Worm (Caenorhabditis elegans): Measurements from ENCODE around the gene lev-9.

lev-9 gene

DNA sequence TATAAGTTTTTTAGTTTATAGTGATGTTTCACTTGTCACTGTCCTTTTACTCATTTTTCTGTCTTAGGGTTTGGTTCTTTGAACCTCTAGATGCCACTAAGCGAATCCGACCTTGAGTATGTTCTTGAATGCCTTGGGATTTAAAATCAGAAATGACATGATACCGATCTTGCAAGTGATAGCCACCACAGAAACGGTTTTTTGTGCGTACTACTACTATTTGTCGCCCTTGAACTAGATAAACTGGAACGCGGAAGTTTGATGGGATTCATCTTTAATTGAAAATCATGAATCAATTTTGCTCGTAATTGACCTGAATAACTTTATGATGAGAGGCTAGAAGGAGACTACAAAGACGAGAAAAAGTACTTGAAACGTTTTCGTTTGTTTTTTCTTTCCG, 27.3 kb upstream of the lev-9 start (continued):
- TF ChIP-seq lin-29 (GFP tag; IDR thresholded peaks at IDR 0.05): no peak
- TF ChIP-seq zag-1 (tag; optimal IDR thresholded peaks at IDR 0.05): no peak
- no peak for TF ChIP-seq daf-8 (GFP tag; IDR thresholded peaks at IDR 0.05)
- TF ChIP-seq snpc-4 (tag; optimal IDR thresholded peaks at IDR 0.05): no peak

DNA sequence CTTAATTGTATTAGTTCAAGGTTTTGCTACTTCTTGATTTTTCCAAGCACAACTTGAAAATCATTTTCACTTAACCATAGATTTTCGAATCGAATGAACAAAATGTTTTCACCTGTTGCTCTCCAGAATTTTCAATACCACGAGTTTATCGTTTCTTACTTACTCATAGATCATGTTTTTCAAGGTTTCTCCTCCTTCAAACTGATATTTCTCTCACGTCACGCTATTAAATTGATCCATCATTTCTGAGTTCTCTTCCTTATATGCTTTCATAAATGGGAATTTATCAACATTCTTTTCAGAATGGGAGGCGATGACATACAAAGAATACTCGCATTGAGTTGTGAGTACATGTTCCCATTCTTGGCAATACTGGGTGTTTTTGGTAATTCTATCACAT, 19.9 kb upstream of the lev-9 start, which contains the start of gene npr-38:
npr-38 (plus strand) TSS at position 301 of the 400 bp plus-strand sequence.
- TF ChIP-seq nhr-102 (tag; optimal IDR thresholded peaks at IDR 0.05): no peak
- TF ChIP-seq lin-29 (GFP tag; IDR thresholded peaks at IDR 0.05): no peak
- TF ChIP-seq nhr-111 (GFP tag; optimal IDR thresholded peaks at IDR 0.05): no peak
- TF ChIP-seq jun-1 (tag; optimal IDR thresholded peaks at IDR 0.05): no peak

DNA sequence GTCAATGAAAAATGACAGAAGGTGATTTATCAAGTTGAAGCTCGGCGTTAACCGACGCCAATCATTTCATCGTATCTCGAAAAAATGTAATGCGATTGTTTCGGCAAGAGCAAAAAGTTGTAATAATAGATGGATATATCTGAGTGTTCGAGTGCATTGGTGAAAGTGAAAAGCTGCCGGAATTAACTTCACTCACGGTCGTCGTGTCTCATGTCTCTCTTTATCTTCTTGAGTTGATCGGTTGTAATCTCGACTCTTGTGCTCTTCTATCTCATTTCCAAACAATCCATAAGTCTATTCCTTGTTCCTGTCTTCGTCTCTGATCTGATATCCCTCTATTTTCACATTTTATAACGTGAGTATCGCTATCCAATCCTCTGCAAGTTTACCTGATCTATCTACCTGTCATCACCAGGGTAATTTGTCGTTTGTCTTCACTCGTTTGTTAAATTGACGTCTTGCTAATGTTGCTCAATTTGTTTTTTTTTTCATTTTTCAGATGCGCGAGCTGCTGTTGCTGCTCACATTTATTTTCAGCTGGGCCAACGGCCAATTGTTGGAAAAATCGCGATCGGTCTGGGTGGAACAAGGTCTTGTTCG, 8.2 kb upstream of the lev-9 start, which contains the start of gene cest-16:
cest-16 (plus strand) TSS at position 302 of the 600 bp plus-strand sequence.
- peak in 1 of 2 experiments; percentile 86 for TF ChIP-seq unc-62 (GFP tag; optimal IDR thresholded peaks at IDR 0.05 in 1 of 2)
- no peak for TF ChIP-seq unc-62 (tag; optimal IDR thresholded peaks at IDR 0.05)
- TF ChIP-seq nhr-42 (GFP tag; IDR thresholded peaks at IDR 0.05): no peak
- no peak for TF ChIP-seq hmg-1.1 (GFP tag; IDR thresholded peaks at IDR 0.05)
- no peak for TF ChIP-seq gei-8 (GFP tag; optimal IDR thresholded peaks at IDR 0.05)
- no peak for TF ChIP-seq ztf-11 (tag; optimal IDR thresholded peaks at IDR 0.05)
- TF ChIP-seq F10B5.3 (tag; optimal IDR thresholded peaks at IDR 0.05): no peak
- no peak for TF ChIP-seq nhr-237 (tag; optimal IDR thresholded peaks at IDR 0.05)

DNA sequence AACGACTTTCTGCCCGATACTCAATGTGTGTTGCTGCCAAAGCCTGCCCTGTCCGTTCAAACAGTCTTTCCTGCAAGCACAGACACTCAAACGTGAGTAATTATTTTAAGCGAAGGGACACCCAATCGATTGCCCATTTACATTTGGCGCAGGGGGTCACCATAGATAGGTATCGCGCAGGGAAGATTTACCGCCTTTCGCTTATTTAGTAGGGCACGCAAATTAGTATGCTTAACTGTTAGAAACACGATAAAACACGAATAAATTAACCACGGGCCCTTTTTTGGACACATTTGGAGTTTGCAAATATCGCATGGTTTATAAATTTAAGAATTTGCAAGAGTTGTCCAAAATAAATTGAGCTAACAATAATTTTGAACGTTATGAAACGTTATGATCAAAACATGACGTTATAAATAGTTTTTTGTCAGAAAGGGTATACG, 4.9 kb upstream of the lev-9 start:
- TF ChIP-seq lin-38 (GFP tag; IDR thresholded peaks at IDR 0.05) (peak; percentile 89), nhr-11 (tag; optimal IDR thresholded peaks at IDR 0.05) (peak; percentile 99), daf-19 (GFP tag; conservative IDR thresholded peaks at IDR 0.05) (peak; percentile 97), nhr-102 (tag; optimal IDR thresholded peaks at IDR 0.05) (peak; percentile 100), F49E8.2 (tag; optimal IDR thresholded peaks at IDR 0.05; ENCODE audit: borderline replicate concordance) (peak; percentile 19), unc-39 (tag; optimal IDR thresholded peaks at IDR 0.05) (no peak), rbr-2 (tag; optimal IDR thresholded peaks at IDR 0.05) (peak; percentile 99), skn-1 (tag; optimal IDR thresholded peaks at IDR 0.05) (peak; percentile 72), zip-11 (GFP tag; IDR thresholded peaks at IDR 0.05) (0 out of 2 replicates have a peak, but pooled peaks have one; percentile 38), T20F7.1 (GFP tag; optimal IDR thresholded peaks at IDR 0.05) (peak; percentile 94), ceh-62 (tag; optimal IDR thresholded peaks at IDR 0.05) (no peak), R02D3.7 (tag; optimal IDR thresholded peaks at IDR 0.05) (no peak), mdt-29 (GFP tag; IDR thresholded peaks at IDR 0.05) (peak; percentile 96), fkh-10 (GFP tag; optimal IDR thresholded peaks at IDR 0.05) (peak; percentile 100), daf-12 (tag; optimal IDR thresholded peaks at IDR 0.05) (peak; percentile 28), nhr-41 (GFP tag; IDR thresholded peaks at IDR 0.05) (peak; percentile 91), zfp-3 (GFP tag; conservative IDR thresholded peaks at IDR 0.05) (peak; percentile 97), zip-2 (tag; optimal IDR thresholded peaks at IDR 0.05) (peak; percentile 97), lin-39 (tag; optimal IDR thresholded peaks at IDR 0.05) (peak; percentile 84), dmd-6 (GFP tag; IDR thresholded peaks at IDR 0.05) (peak; percentile 98), madf-9 (GFP tag; conservative IDR thresholded peaks at IDR 0.05) (peak; percentile 99), nhr-77 (tag; optimal IDR thresholded peaks at IDR 0.05) (peak; percentile 100), daf-8 (GFP tag; IDR thresholded peaks at IDR 0.05) (0 out of 2 replicates have a peak, but pooled peaks have one; percentile 83), F37D6.2 (tag; optimal IDR thresholded peaks at IDR 0.05) (peak; percentile 99), ces-1 (GFP tag; optimal IDR thresholded peaks at IDR 0.05) (peak; percentile 97), zag-1 (tag; optimal IDR thresholded peaks at IDR 0.05) (peak; percentile 99), T26A8.4 (GFP tag; IDR thresholded peaks at IDR 0.05) (peak; percentile 100), ZK546.5 (tag; optimal IDR thresholded peaks at IDR 0.05) (peak; percentile 53 to 80), Y75B8A.6 (GFP tag; IDR thresholded peaks at IDR 0.05) (peak; percentile 90), Y48G9A.11 (GFP tag; IDR thresholded peaks at IDR 0.05) (0 out of 2 replicates have a peak, but pooled peaks have one; percentile 42), ctbp-1 (GFP tag; IDR thresholded peaks at IDR 0.05) (peak; percentile 99), saeg-2 (GFP tag; IDR thresholded peaks at IDR 0.05) (peak; percentile 99), php-3 (GFP tag; IDR thresholded peaks at IDR 0.05) (peak; percentile 98), attf-4 (tag; optimal IDR thresholded peaks at IDR 0.05) (peak; percentile 77)
